Fruit fly (Drosophila melanogaster): ENCODE results near the gene rudhira.

DNA sequence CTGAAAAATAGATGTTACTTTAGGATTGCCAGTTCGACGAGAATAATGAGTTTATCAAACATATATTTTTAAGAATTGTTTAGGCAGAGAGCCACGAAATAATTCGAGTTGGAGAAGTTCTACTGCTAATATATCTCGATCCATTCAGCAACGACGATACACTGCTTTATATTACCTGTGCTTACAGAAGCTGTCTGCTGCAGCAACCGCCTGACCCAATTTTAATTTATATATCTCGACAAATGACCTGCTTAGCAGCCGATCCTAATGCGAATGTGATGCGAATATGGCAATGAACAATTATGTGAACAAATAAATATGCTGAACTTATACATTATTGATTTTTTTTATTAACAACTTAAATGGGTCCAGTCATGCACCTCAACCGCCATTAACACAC is 18.2 kb upstream of the rudhira start:
- no peak for TF ChIP-seq toe (GFP tag; optimal IDR thresholded peaks at IDR 0.05)
- TF ChIP-seq kay (GFP tag; ENCODE audit: borderline replicate concordance), result peak; percentile 60
- no peak for TF ChIP-seq CG5204 (GFP tag; optimal IDR thresholded peaks at IDR 0.05)
- no peak for TF ChIP-seq ovo (GFP tag; optimal IDR thresholded peaks at IDR 0.05)
- no peak for TF ChIP-seq Hr96 (GFP tag; optimal IDR thresholded peaks at IDR 0.05)
- TF ChIP-seq Clk (GFP tag; optimal IDR thresholded peaks at IDR 0.05), result no peak
- no peak for TF ChIP-seq CG33017 (tag; optimal IDR thresholded peaks at IDR 0.05)
- no peak for TF ChIP-seq tj (GFP tag; optimal IDR thresholded peaks at IDR 0.05)
